Worm (Caenorhabditis elegans) whole organism, late embryonic: ENCODE measurements around the gene T18D3.6.

Experiments
- C08G9.2 ChIP-seq: sonication (generic microtip); optimal IDR thresholded peaks from 2 replicates; lab custom pipeline; 2016; ENCODE audit warnings: mild to moderate bottlenecking, missing genetic modification characterization, moderate library complexity, missing compliant biosample characterization
- C38D4.7 ChIP-seq: fragments of 200-800 bp; sonication (Bioruptor generic); optimal IDR thresholded peaks from 2 replicates; lab custom pipeline; 2018; ENCODE audit warnings: mild to moderate bottlenecking, missing genetic modification characterization, moderate library complexity, missing compliant biosample characterization
- F13H6.1 ChIP-seq: sonication (generic microtip); optimal IDR thresholded peaks from 2 replicates; lab custom pipeline; 2016; ENCODE audit warnings: missing genetic modification characterization, missing compliant biosample characterization
- K02D7.2 ChIP-seq: sonication (generic microtip); optimal IDR thresholded peaks from 2 replicates; lab custom pipeline; 2017; ENCODE audit warnings: mild to moderate bottlenecking, missing genetic modification characterization, missing compliant biosample characterization
- K09A11.1 ChIP-seq: sonication (generic microtip); optimal IDR thresholded peaks from 2 replicates; lab custom pipeline; 2017; ENCODE audit warnings: antibody characterized with exemption, mild to moderate bottlenecking, missing genetic modification characterization, missing compliant biosample characterization; ENCODE audit not compliant: insufficient read depth
- Y22D7AL.16 ChIP-seq: sonication (generic microtip); optimal IDR thresholded peaks from 2 replicates; lab custom pipeline; 2016; ENCODE audit warnings: missing genetic modification characterization, missing compliant biosample characterization
- ahr-1 ChIP-seq: sonication (generic microtip); optimal IDR thresholded peaks from 2 replicates; lab custom pipeline; 2016; ENCODE audit warnings: missing genetic modification characterization, missing compliant biosample characterization
- ceh-14 ChIP-seq: sonication (generic microtip); optimal IDR thresholded peaks from 2 replicates; lab custom pipeline; 2016; ENCODE audit warnings: missing genotype, missing genetic modification characterization, missing compliant biosample characterization
- ceh-22 ChIP-seq: sonication (generic microtip); optimal IDR thresholded peaks from 2 replicates; lab custom pipeline; 2017; ENCODE audit warnings: missing biosample characterization, missing genetic modification characterization
- ceh-24 ChIP-seq: sonication (generic microtip); optimal IDR thresholded peaks from 2 replicates; lab custom pipeline; 2016; ENCODE audit warnings: mild to moderate bottlenecking, missing genetic modification characterization, missing compliant biosample characterization
- ceh-30 ChIP-seq: fragments of 150-350 bp; optimal IDR thresholded peaks from 2 replicates; lab custom pipeline; 2014; ENCODE audit warnings: missing biosample characterization, missing genetic modification characterization
- ceh-31 ChIP-seq: sonication (generic microtip); optimal IDR thresholded peaks from 2 replicates; lab custom pipeline; 2016; ENCODE audit warnings: missing genetic modification characterization, missing compliant biosample characterization
- ceh-45 ChIP-seq: fragments of 200-800 bp; sonication (Bioruptor generic); IDR thresholded peaks from 2 replicates; pipeline ENCODE4 v1.3.6; 2022; ENCODE audit warnings: missing genetic modification reagents, missing genetic modification characterization, missing compliant biosample characterization
- ceh-9 ChIP-seq: sonication (generic microtip); optimal IDR thresholded peaks from 2 replicates; lab custom pipeline; 2016; ENCODE audit warnings: mild to moderate bottlenecking, missing genetic modification characterization, inconsistent platforms, missing compliant biosample characterization
- che-1 ChIP-seq: sonication (generic microtip); optimal IDR thresholded peaks from 2 replicates; lab custom pipeline; 2016; ENCODE audit warnings: mild to moderate bottlenecking, missing genetic modification characterization, missing compliant biosample characterization
- dmd-4 ChIP-seq: sonication (generic microtip); optimal IDR thresholded peaks from 2 replicates; lab custom pipeline; 2016; ENCODE audit warnings: borderline replicate concordance, missing genetic modification characterization, missing compliant biosample characterization
- fax-1 ChIP-seq: sonication (generic microtip); optimal IDR thresholded peaks from 2 replicates; lab custom pipeline; 2016; ENCODE audit warnings: missing genotype, missing genetic modification characterization, missing compliant biosample characterization
- fkh-6 ChIP-seq: sonication (generic microtip); optimal IDR thresholded peaks from 2 replicates; lab custom pipeline; 2016; ENCODE audit warnings: missing genetic modification characterization, missing compliant biosample characterization
- gmeb-2 ChIP-seq: sonication (generic microtip); optimal IDR thresholded peaks from 2 replicates; lab custom pipeline; 2016; ENCODE audit warnings: missing genetic modification characterization, inconsistent platforms, missing compliant biosample characterization
- hlh-13 ChIP-seq: fragments of 200-800 bp; sonication (Bioruptor generic); optimal IDR thresholded peaks from 2 replicates; lab custom pipeline; 2018; ENCODE audit warnings: mild to moderate bottlenecking, missing genetic modification characterization, missing compliant biosample characterization
- hlh-15 ChIP-seq: sonication (generic microtip); optimal IDR thresholded peaks from 2 replicates; lab custom pipeline; 2016; ENCODE audit warnings: missing genetic modification characterization, missing compliant biosample characterization
- hlh-30 ChIP-seq: sonication (generic microtip); optimal IDR thresholded peaks from 2 replicates; lab custom pipeline; 2017; ENCODE audit warnings: antibody characterized with exemption, missing genetic modification characterization, missing compliant biosample characterization; ENCODE audit not compliant: insufficient read depth
- lim-6 ChIP-seq: sonication (generic microtip); optimal IDR thresholded peaks from 2 replicates; lab custom pipeline; 2016; ENCODE audit warnings: missing genetic modification characterization, missing compliant biosample characterization
- madf-2 ChIP-seq: sonication (generic microtip); optimal IDR thresholded peaks from 2 replicates; lab custom pipeline; 2017; ENCODE audit warnings: missing genetic modification characterization, missing compliant biosample characterization
- nhr-232 ChIP-seq: sonication (generic microtip); optimal IDR thresholded peaks from 2 replicates; lab custom pipeline; 2016; ENCODE audit warnings: missing genetic modification characterization, missing compliant biosample characterization
- odd-2 ChIP-seq: sonication (generic microtip); optimal IDR thresholded peaks from 2 replicates; lab custom pipeline; 2017; ENCODE audit warnings: antibody characterized with exemption, mild to moderate bottlenecking, missing genetic modification characterization, missing compliant biosample characterization
- pag-3 ChIP-seq: sonication (generic microtip); optimal IDR thresholded peaks from 2 replicates; lab custom pipeline; 2016; ENCODE audit warnings: missing compliant biosample characterization, missing genetic modification characterization, borderline replicate concordance
- pat-9 ChIP-seq: fragments of 200-800 bp; sonication (Bioruptor generic); optimal IDR thresholded peaks from 2 replicates; lab custom pipeline; 2018; ENCODE audit warnings: mild to moderate bottlenecking, missing genetic modification characterization, moderate library complexity, missing compliant biosample characterization
- pha-4 ChIP-seq: fragments of 150-350 bp; optimal IDR thresholded peaks from 2 replicates; lab custom pipeline; 2018; ENCODE audit warnings: missing biosample characterization, missing genetic modification reagents, missing genetic modification characterization
- pqm-1 ChIP-seq: sonication (generic microtip); optimal IDR thresholded peaks from 2 replicates; lab custom pipeline; 2016; ENCODE audit warnings: missing genetic modification characterization, missing compliant biosample characterization
- syd-9 ChIP-seq: sonication (generic microtip); optimal IDR thresholded peaks from 2 replicates; lab custom pipeline; 2016; ENCODE audit warnings: mild to moderate bottlenecking, missing genetic modification characterization, moderate library complexity, missing compliant biosample characterization
- ttx-3 ChIP-seq: sonication (generic microtip); optimal IDR thresholded peaks from 2 replicates; lab custom pipeline; 2016; ENCODE audit warnings: missing genetic modification reagents, missing genetic modification characterization, missing compliant biosample characterization
- unc-3 ChIP-seq, 2 experiments: fragments of 200-800 bp in 1 of 2; sonication (Bioruptor generic) in 1 of 2; sonication (generic microtip) in 1 of 2; conservative IDR thresholded peaks in 1 of 2; optimal IDR thresholded peaks in 1 of 2; 2 replicates each; pipeline versions ENCODE4 v1.3.6 to Lab custom; 2016 to 2022; ENCODE audit warnings: missing compliant biosample characterization in 2 of 2, missing genetic modification characterization in 2 of 2, missing genetic modification reagents in 1 of 2
- unc-42 ChIP-seq: sonication (generic microtip); optimal IDR thresholded peaks from 2 replicates; lab custom pipeline; 2016; ENCODE audit warnings: missing genotype, missing genetic modification characterization, missing compliant biosample characterization
- unc-86 ChIP-seq: sonication (generic microtip); optimal IDR thresholded peaks from 2 replicates; lab custom pipeline; 2016; ENCODE audit warnings: missing genetic modification characterization, missing compliant biosample characterization

T18D3.6 gene

DNA sequence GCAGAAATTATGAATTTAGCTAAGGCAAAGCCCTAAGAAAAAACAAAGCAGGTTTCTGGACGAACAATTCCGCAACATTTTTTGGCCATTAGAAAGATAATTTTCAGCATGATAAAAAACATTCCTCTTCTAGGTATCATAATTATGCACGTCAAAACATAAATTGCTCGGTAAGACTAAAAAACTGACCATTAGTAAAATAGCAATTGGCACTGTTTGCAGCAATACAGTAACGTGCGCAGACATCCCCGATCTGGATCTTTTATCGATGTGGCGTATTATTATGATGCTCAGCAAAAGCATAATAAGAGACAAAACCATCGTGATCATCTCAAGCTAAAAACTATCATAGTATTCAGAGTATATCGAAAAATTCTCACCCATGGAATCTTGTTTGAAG lies 26.7 kb downstream of the T18D3.6 start:
- TF ChIP-seq pqm-1 (tag; lab: Kevin White, UChicago) (no peak), nhr-232 (tag; lab: Kevin White, UChicago) (no peak), pag-3 (tag; lab: Kevin White, UChicago) (no peak), syd-9 (tag; lab: Kevin White, UChicago) (no peak), hlh-13 (GFP tag; lab: Kevin White, UChicago) (no peak), che-1 (tag; lab: Kevin White, UChicago) (no peak), ceh-24 (tag; lab: Kevin White, UChicago) (no peak), odd-2 (tag; lab: Kevin White, UChicago) (no peak), unc-42 (tag; lab: Kevin White, UChicago) (no peak)

DNA sequence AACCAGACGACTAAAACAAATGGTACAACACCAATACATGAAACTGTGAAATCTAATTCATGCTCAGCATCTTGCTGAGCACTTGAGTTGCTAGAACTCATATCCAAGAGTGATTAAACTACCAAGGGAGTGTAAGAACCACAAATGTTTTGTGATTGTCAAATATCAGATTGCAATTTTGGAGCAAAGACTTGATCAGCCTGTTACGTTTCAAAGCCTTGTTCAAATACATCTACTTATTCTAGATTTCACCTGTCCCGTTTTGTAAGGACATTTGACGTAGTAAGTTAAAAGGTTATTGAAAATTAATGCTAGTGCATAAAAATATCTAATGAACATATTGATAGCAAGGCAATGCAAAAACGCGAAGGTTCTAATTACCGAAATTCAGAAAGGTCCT lies 27.6 kb downstream of the T18D3.6 start, which contains the start of gene F45E6.1:
F45E6.1 (minus strand) TSS at position 101 of the 400 bp plus-strand sequence.
- no peak for TF ChIP-seq unc-3 (GFP tag; conservative IDR thresholded peaks at IDR 0.05; lab: Robert Waterston, UW)
- no peak for TF ChIP-seq unc-3 (tag; optimal IDR thresholded peaks at IDR 0.05; lab: Kevin White, UChicago)
- TF ChIP-seq madf-2 (tag; lab: Kevin White, UChicago), result no peak
- no peak for TF ChIP-seq ceh-9 (tag; lab: Kevin White, UChicago)
- TF ChIP-seq hlh-30 (tag; lab: Kevin White, UChicago), result no peak
- TF ChIP-seq fax-1, result no peak
- no peak for TF ChIP-seq lim-6
- TF ChIP-seq pha-4 (tag; lab: Kevin White, UChicago), result no peak
- no peak for TF ChIP-seq F13H6.1 (tag; lab: Kevin White, UChicago)
- no peak for TF ChIP-seq ceh-30
- TF ChIP-seq ttx-3 (tag; lab: Kevin White, UChicago), result no peak
- TF ChIP-seq syd-9 (tag; lab: Kevin White, UChicago), result no peak
- TF ChIP-seq ceh-22 (tag; lab: Kevin White, UChicago), result no peak
- TF ChIP-seq dmd-4 (tag; lab: Kevin White, UChicago), result no peak
- no peak for TF ChIP-seq K02D7.2 (tag; lab: Kevin White, UChicago)
- TF ChIP-seq gmeb-2, result no peak
- no peak for TF ChIP-seq Y22D7AL.16 (tag; lab: Kevin White, UChicago)
- no peak for TF ChIP-seq K09A11.1

DNA sequence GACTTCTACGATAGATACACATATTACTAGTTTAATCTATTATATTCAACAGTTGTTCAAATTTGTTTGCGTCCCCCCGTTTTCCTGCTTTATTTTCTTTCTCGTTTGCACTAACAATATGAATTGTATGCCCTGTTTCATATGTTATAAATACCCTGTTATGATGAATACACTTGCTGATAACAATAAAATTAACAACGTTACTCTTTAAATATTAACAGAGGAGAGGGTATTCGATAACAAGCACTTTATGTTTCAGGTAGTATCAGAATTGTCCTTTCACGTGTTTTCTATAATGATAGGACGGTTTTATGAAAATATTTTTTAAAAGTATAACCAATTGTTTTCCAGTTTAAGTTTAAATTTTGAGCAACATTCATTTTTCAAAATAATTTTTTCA lies 28.8 kb downstream of the T18D3.6 start:
- no peak for TF ChIP-seq C38D4.7 (GFP tag; lab: Kevin White, UChicago)
- TF ChIP-seq ceh-24 (tag; lab: Kevin White, UChicago), result no peak
- TF ChIP-seq ceh-45 (GFP tag; lab: Robert Waterston, UW), result no peak
- TF ChIP-seq C08G9.2, result no peak
- no peak for TF ChIP-seq ahr-1 (tag; lab: Kevin White, UChicago)
- no peak for TF ChIP-seq hlh-15 (tag; lab: Kevin White, UChicago)
- TF ChIP-seq ceh-14, result no peak
- TF ChIP-seq ceh-31, result no peak
- no peak for TF ChIP-seq fkh-6
- TF ChIP-seq unc-86, result no peak

DNA sequence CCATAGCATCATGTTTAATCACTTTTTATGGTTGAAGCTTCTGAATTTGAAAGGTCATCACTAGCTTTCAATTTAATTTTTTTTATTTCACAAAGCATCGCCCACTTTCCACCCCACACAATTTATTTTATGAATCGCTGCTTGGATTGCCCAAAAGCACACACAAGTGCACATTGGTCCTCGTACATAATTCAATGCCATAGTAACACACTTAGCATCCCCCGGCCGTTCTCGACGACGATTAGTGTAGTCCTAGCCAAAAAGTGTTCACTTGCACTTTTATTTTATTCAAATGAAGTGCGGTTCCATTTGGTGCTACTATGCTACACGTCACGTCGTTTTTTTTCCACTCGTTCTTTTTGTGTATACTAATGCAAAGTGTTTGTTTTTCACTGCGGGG lies 29.3 kb downstream of the T18D3.6 start:
- TF ChIP-seq unc-42 (tag; lab: Kevin White, UChicago), result peak; percentile 91
- TF ChIP-seq pat-9 (tag; lab: Kevin White, UChicago), result no peak
